Worm (Caenorhabditis elegans) whole organism, L3 larva: ENCODE measurements around the gene msp-40.
"Not testable (repeated sequence)": the region's sequence is repeated elsewhere in the genome, so short reads cannot be mapped to it uniquely, and the experiment has no call there.

Source experiments
- R02D3.7 ChIP-seq: fragments of 150-350 bp; optimal IDR thresholded peaks from 2 replicates; lab custom pipeline; 2014; ENCODE audit warnings: missing biosample characterization, missing genetic modification characterization
- ZK546.5 ChIP-seq: sonication (generic microtip); optimal IDR thresholded peaks from 2 replicates; lab custom pipeline; 2017; ENCODE audit warnings: missing biosample characterization, missing genetic modification characterization
- aly-2 ChIP-seq: fragments of 150-350 bp; optimal IDR thresholded peaks from 2 replicates; lab custom pipeline; 2014; ENCODE audit warnings: missing biosample characterization, missing genetic modification characterization
- ama-1 ChIP-seq: fragments of 150-350 bp; optimal IDR thresholded peaks from 2 replicates; lab custom pipeline; 2018
- ceh-28 ChIP-seq: fragments of 150-350 bp; optimal IDR thresholded peaks from 2 replicates; lab custom pipeline; 2014; ENCODE audit warnings: missing biosample characterization, missing genetic modification reagents, missing genetic modification characterization
- ceh-82 ChIP-seq: fragments of 150-350 bp; optimal IDR thresholded peaks from 2 replicates; lab custom pipeline; 2014; ENCODE audit warnings: missing biosample characterization, missing genetic modification characterization
- ceh-9 ChIP-seq: sonication (generic microtip); optimal IDR thresholded peaks from 2 replicates; lab custom pipeline; 2018; ENCODE audit warnings: missing biosample characterization, missing genetic modification characterization
- daf-12 ChIP-seq: fragments of 150-350 bp; optimal IDR thresholded peaks from 2 replicates; lab custom pipeline; 2014; ENCODE audit warnings: missing biosample characterization, missing genetic modification reagents, missing genetic modification characterization
- egl-27 ChIP-seq: sonication (generic microtip); optimal IDR thresholded peaks from 4 replicates; lab custom pipeline; 2017; ENCODE audit warnings: missing biosample characterization, missing genetic modification reagents, missing genetic modification characterization
- egl-5 ChIP-seq: fragments of 150-350 bp; optimal IDR thresholded peaks from 2 replicates; lab custom pipeline; 2017; ENCODE audit warnings: missing biosample characterization, missing genetic modification reagents, missing genetic modification characterization, inconsistent platforms
- elt-1 ChIP-seq: fragments of 150-350 bp; optimal IDR thresholded peaks from 2 replicates; lab custom pipeline; 2014; ENCODE audit warnings: missing biosample characterization, missing genetic modification characterization
- elt-2 ChIP-seq: sonication (generic microtip); optimal IDR thresholded peaks from 2 replicates; lab custom pipeline; 2016; ENCODE audit warnings: missing genetic modification reagents, mild to moderate bottlenecking, missing genetic modification characterization, missing compliant biosample characterization
- elt-3 ChIP-seq, 3 experiments: fragments of 150-350 bp in 1 of 3; sonication (generic microtip) in 2 of 3; optimal IDR thresholded peaks; 2 replicates in 2 of 3; 4 replicates in 1 of 3; lab custom pipeline; 2014 to 2017; ENCODE audit warnings: missing biosample characterization in 3 of 3, missing genetic modification characterization in 3 of 3
- eor-1 ChIP-seq, 2 experiments: fragments of 150-350 bp; optimal IDR thresholded peaks; 2 replicates each; lab custom pipeline; 2014 to 2018; ENCODE audit warnings: missing biosample characterization in 2 of 2, missing genetic modification characterization in 2 of 2
- fkh-10 ChIP-seq: sonication (generic microtip); optimal IDR thresholded peaks from 2 replicates; lab custom pipeline; 2017; ENCODE audit warnings: missing biosample characterization, missing genetic modification reagents, missing genetic modification characterization
- fkh-2 ChIP-seq: fragments of 150-350 bp; optimal IDR thresholded peaks from 2 replicates; lab custom pipeline; 2014; ENCODE audit warnings: missing biosample characterization, missing genetic modification reagents, missing genetic modification characterization
- fos-1 ChIP-seq: fragments of 150-350 bp; optimal IDR thresholded peaks from 2 replicates; lab custom pipeline; 2014; ENCODE audit warnings: missing biosample characterization, missing genetic modification characterization
- hmg-11 ChIP-seq: sonication (generic microtip); optimal IDR thresholded peaks from 2 replicates; lab custom pipeline; 2016; ENCODE audit warnings: missing genetic modification characterization, missing compliant biosample characterization
- jun-1 ChIP-seq: fragments of 150-350 bp; optimal IDR thresholded peaks from 2 replicates; lab custom pipeline; 2014; ENCODE audit warnings: missing biosample characterization, missing genetic modification reagents, missing genetic modification characterization
- lin-39 ChIP-seq: fragments of 150-350 bp; optimal IDR thresholded peaks from 2 replicates; lab custom pipeline; 2018; ENCODE audit warnings: missing biosample characterization, missing genetic modification reagents, missing genetic modification characterization
- lsy-12 ChIP-seq: sonication (generic microtip); optimal IDR thresholded peaks from 2 replicates; lab custom pipeline; 2016; ENCODE audit warnings: mild to moderate bottlenecking, missing genetic modification characterization, missing compliant biosample characterization
- mdl-1 ChIP-seq: fragments of 150-350 bp; optimal IDR thresholded peaks from 2 replicates; lab custom pipeline; 2014; ENCODE audit warnings: missing biosample characterization, missing genetic modification characterization
- mml-1 ChIP-seq: fragments of 150-350 bp; sonication (generic microtip); optimal IDR thresholded peaks from 3 replicates; lab custom pipeline; 2014; ENCODE audit warnings: missing biosample characterization, missing genetic modification characterization
- nfya-1 ChIP-seq: sonication (generic microtip); optimal IDR thresholded peaks from 2 replicates; lab custom pipeline; 2017; ENCODE audit warnings: missing genetic modification characterization, mild to moderate bottlenecking, missing compliant biosample characterization, antibody characterized with exemption, moderate library complexity; ENCODE audit not compliant: insufficient read depth
- nhr-11 ChIP-seq: fragments of 150-350 bp; optimal IDR thresholded peaks from 2 replicates; lab custom pipeline; 2014; ENCODE audit warnings: missing biosample characterization, missing genetic modification characterization
- nhr-12 ChIP-seq: fragments of 150-350 bp; optimal IDR thresholded peaks from 2 replicates; lab custom pipeline; 2014; ENCODE audit warnings: missing biosample characterization, missing genetic modification characterization
- nhr-23 ChIP-seq: fragments of 150-350 bp; optimal IDR thresholded peaks from 2 replicates; lab custom pipeline; 2014; ENCODE audit warnings: missing biosample characterization, missing genetic modification reagents, missing genetic modification characterization
- nhr-237 ChIP-seq: fragments of 150-350 bp; optimal IDR thresholded peaks from 2 replicates; lab custom pipeline; 2014; ENCODE audit warnings: missing biosample characterization, missing genetic modification characterization
- nhr-25 ChIP-seq: sonication (generic microtip); optimal IDR thresholded peaks from 2 replicates; lab custom pipeline; 2017; ENCODE audit warnings: missing biosample characterization, missing genetic modification characterization
- nhr-28 ChIP-seq: fragments of 150-350 bp; optimal IDR thresholded peaks from 2 replicates; lab custom pipeline; 2014; ENCODE audit warnings: missing biosample characterization, missing genetic modification characterization
- nhr-43 ChIP-seq: sonication (generic microtip); optimal IDR thresholded peaks from 2 replicates; lab custom pipeline; 2016; ENCODE audit warnings: mild to moderate bottlenecking, missing genetic modification characterization, missing compliant biosample characterization; ENCODE audit not compliant: poor library complexity, severe bottlenecking
- nhr-67 ChIP-seq: fragments of 150-350 bp; optimal IDR thresholded peaks from 2 replicates; lab custom pipeline; 2014; ENCODE audit warnings: missing biosample characterization, missing genetic modification characterization
- nhr-76 ChIP-seq: fragments of 150-350 bp; sonication (generic microtip); optimal IDR thresholded peaks from 5 replicates; lab custom pipeline; 2014; ENCODE audit warnings: missing biosample characterization, missing genetic modification characterization
- nhr-77 ChIP-seq: fragments of 150-350 bp; optimal IDR thresholded peaks from 2 replicates; lab custom pipeline; 2014; ENCODE audit warnings: missing biosample characterization, missing genetic modification characterization
- pha-4 ChIP-seq: fragments of 150-350 bp; optimal IDR thresholded peaks from 2 replicates; lab custom pipeline; 2014; ENCODE audit warnings: missing biosample characterization, missing genetic modification reagents, missing genetic modification characterization
- pqm-1 ChIP-seq: fragments of 150-350 bp; optimal IDR thresholded peaks from 2 replicates; lab custom pipeline; 2017; ENCODE audit warnings: missing biosample characterization, missing genetic modification characterization, inconsistent platforms
- sea-2 ChIP-seq: fragments of 150-350 bp; sonication (generic microtip); optimal IDR thresholded peaks from 4 replicates; lab custom pipeline; 2014; ENCODE audit warnings: missing biosample characterization, missing genetic modification reagents, missing genetic modification characterization
- skn-1 ChIP-seq: fragments of 150-350 bp; optimal IDR thresholded peaks from 2 replicates; lab custom pipeline; 2014; ENCODE audit warnings: missing biosample characterization, missing genetic modification characterization
- tbx-2 ChIP-seq: sonication (generic microtip); optimal IDR thresholded peaks from 2 replicates; lab custom pipeline; 2016; ENCODE audit warnings: mild to moderate bottlenecking, missing genetic modification characterization, missing compliant biosample characterization
- unc-39 ChIP-seq: sonication (generic microtip); optimal IDR thresholded peaks from 4 replicates; lab custom pipeline; 2017; ENCODE audit warnings: missing biosample characterization, missing genetic modification characterization
- unc-62 ChIP-seq: fragments of 150-350 bp; sonication (generic microtip); optimal IDR thresholded peaks from 4 replicates; lab custom pipeline; 2014; ENCODE audit warnings: missing biosample characterization, missing genetic modification reagents, missing genetic modification characterization
- zag-1 ChIP-seq: fragments of 150-350 bp; optimal IDR thresholded peaks from 2 replicates; lab custom pipeline; 2014; ENCODE audit warnings: missing biosample characterization, missing genetic modification characterization
- ztf-4 ChIP-seq: fragments of 150-350 bp; optimal IDR thresholded peaks from 2 replicates; lab custom pipeline; 2014; ENCODE audit warnings: missing biosample characterization, missing genetic modification characterization

Gene msp-40

ce11 chrII:4858906-4859411 lies 33.7 kb downstream of the msp-40 start:
- TF ChIP-seq lsy-12 (peak; percentile 12), fkh-2 (tag; lab: Kevin White, UChicago) (no peak), nhr-237 (tag; lab: Kevin White, UChicago) (no peak), nhr-25 (no peak), pqm-1 (tag; lab: Kevin White, UChicago) (no peak), unc-39 (tag; lab: Kevin White, UChicago) (no peak), elt-2 (peak; percentile 4), hmg-11 (tag; lab: Kevin White, UChicago) (no peak), fos-1 (tag; lab: Kevin White, UChicago) (no peak), nhr-28 (tag; lab: Kevin White, UChicago) (no peak), nfya-1 (tag; lab: Kevin White, UChicago) (no peak), nhr-43 (tag; lab: Kevin White, UChicago) (no peak), R02D3.7 (tag; lab: Kevin White, UChicago) (no peak), nhr-77 (no peak), ama-1 (lab: Kevin White, UChicago) (peak; percentile 46)
- TF ChIP-seq, all 47 proteins: peak for 3

ce11 chrII:4860260-4860659 lies 35.0 kb downstream of the msp-40 start, which contains the start of the genes nspd-5 and F11G11.4:
TSS of gene nspd-5 (minus strand) at chrII:4860360.
TSS of gene F11G11.4 (plus strand) at chrII:4860594.
- not testable (repeated sequence) for TF ChIP-seq eor-1 (tag; optimal IDR thresholded peaks at IDR 0.05; lab: Kevin White, UChicago); nhr-77; elt-3 (tag; optimal IDR thresholded peaks at IDR 0.05; lab: Kevin White, UChicago)

DNA sequence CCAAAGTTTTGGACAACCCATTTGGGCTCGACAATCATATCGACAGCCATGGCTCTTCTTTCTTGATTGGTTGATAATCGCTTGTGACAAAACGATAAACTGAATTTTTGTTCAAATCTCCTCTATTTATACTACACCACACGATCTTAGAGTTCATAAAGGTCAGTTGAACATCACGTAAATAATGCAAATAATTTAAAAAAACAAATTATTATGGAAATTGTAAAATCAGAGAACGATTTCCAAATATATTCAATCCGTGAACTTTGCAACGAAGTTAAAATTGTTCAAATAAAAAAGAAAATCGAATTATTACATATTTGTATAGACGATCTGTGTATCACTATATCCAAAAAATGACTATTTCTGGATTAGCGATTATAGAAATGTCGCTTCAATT lies 38.1 kb downstream of the msp-40 start, which contains the start of the genes mpst-4 and F11G11.14:
mpst-4 (minus strand) TSS at position 101 of the 400 bp plus-strand sequence.
F11G11.14 (plus strand) TSS at position 325 of the 400 bp plus-strand sequence.
- TF ChIP-seq nhr-23 (tag; lab: Kevin White, UChicago) (no peak), unc-62 (GFP tag; lab: Kevin White, UChicago) (no peak), aly-2 (tag; lab: Kevin White, UChicago) (no peak), mml-1 (no peak), egl-27 (tag; lab: Kevin White, UChicago) (no peak), jun-1 (tag; lab: Kevin White, UChicago) (no peak), ceh-82 (tag; lab: Kevin White, UChicago) (no peak), egl-5 (tag; lab: Kevin White, UChicago) (no peak)
- TF ChIP-seq, all 47 proteins: peak for 0

DNA sequence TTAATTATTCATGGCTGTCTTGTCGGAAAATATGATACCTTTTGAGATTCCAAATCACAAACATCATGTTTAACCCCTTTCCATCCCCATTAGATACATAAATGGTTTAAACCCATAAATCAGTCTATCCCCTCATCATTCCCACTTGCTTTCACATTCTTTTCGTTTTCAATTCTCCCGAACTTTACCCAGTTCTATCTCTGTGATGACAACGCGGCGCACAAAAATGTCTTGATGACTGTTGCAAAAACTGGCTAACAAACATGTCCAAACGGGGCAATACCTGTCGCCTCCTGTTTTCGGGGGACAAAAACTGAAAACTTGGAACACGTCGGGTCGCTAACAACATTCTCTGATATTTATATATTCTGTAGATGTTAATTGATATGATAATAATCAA lies 40.8 kb downstream of the msp-40 start:
- TF ChIP-seq fos-1 (tag; lab: Kevin White, UChicago), result no peak
- TF ChIP-seq skn-1 (tag; lab: Kevin White, UChicago), result no peak
- TF ChIP-seq pqm-1 (tag; lab: Kevin White, UChicago), result no peak
- TF ChIP-seq egl-27 (tag; lab: Kevin White, UChicago), result no peak
- no peak for TF ChIP-seq ceh-28 (tag; lab: Kevin White, UChicago)
- no peak for TF ChIP-seq pha-4 (tag; lab: Kevin White, UChicago)
- peak; percentile 91 for TF ChIP-seq ama-1 (lab: Kevin White, UChicago)
- no peak for TF ChIP-seq eor-1 (tag; optimal IDR thresholded peaks at IDR 0.05; lab: Kevin White, UChicago)
- no peak for TF ChIP-seq lsy-12
- TF ChIP-seq elt-1 (tag; lab: Kevin White, UChicago), result no peak
- no peak for TF ChIP-seq hmg-11 (tag; lab: Kevin White, UChicago)
- TF ChIP-seq jun-1 (tag; lab: Kevin White, UChicago), result no peak
- TF ChIP-seq ceh-9 (tag; lab: Kevin White, UChicago), result no peak
- TF ChIP-seq mml-1, result no peak
- peak; percentile 74 for TF ChIP-seq nhr-43 (tag; lab: Kevin White, UChicago)
- TF ChIP-seq lin-39 (tag; lab: Kevin White, UChicago), result no peak
- TF ChIP-seq nhr-25, result peak; percentile 78
- no peak for TF ChIP-seq tbx-2 (tag; lab: Kevin White, UChicago)
- TF ChIP-seq nhr-67 (tag; lab: Kevin White, UChicago), result no peak
- TF ChIP-seq fkh-2 (tag; lab: Kevin White, UChicago), result no peak
- no peak for TF ChIP-seq mdl-1 (tag; lab: Kevin White, UChicago)
- peak; percentile 28 for TF ChIP-seq R02D3.7 (tag; lab: Kevin White, UChicago)
- TF ChIP-seq sea-2, result no peak
- no peak for TF ChIP-seq aly-2 (tag; lab: Kevin White, UChicago)
- no peak for TF ChIP-seq zag-1 (tag; lab: Kevin White, UChicago)
- TF ChIP-seq nhr-28 (tag; lab: Kevin White, UChicago), result no peak
- no peak for TF ChIP-seq ztf-4 (tag; lab: Kevin White, UChicago)
- TF ChIP-seq nhr-23 (tag; lab: Kevin White, UChicago), result peak; percentile 64
- TF ChIP-seq egl-5 (tag; lab: Kevin White, UChicago), result no peak
- TF ChIP-seq daf-12 (tag; lab: Kevin White, UChicago), result no peak
- no peak for TF ChIP-seq nhr-76 (tag; lab: Kevin White, UChicago)
- TF ChIP-seq ZK546.5 (tag; lab: Kevin White, UChicago), result no peak
- TF ChIP-seq unc-39 (tag; lab: Kevin White, UChicago), result no peak
- peak; percentile 50 for TF ChIP-seq unc-62 (GFP tag; lab: Kevin White, UChicago)
- no peak for TF ChIP-seq ceh-82 (tag; lab: Kevin White, UChicago)
- no peak for TF ChIP-seq nhr-237 (tag; lab: Kevin White, UChicago)
- peak; percentile 16 for TF ChIP-seq nhr-77
- TF ChIP-seq nhr-12 (tag; lab: Kevin White, UChicago), result no peak
- no peak for TF ChIP-seq fkh-10 (GFP tag; lab: Kevin White, UChicago)
- no peak for TF ChIP-seq elt-2
- no peak for TF ChIP-seq nhr-11 (tag; lab: Kevin White, UChicago)
